Worm (Caenorhabditis elegans) whole organism, L3 larva: ENCODE data around the gene rbbp-5.

Experiments
- ceh-16 ChIP-seq: sonication (generic microtip); optimal IDR thresholded peaks from 2 replicates; lab custom pipeline; 2017; ENCODE audit warnings: missing biosample characterization, missing genetic modification characterization
- nhr-76 ChIP-seq: fragments of 150-350 bp; sonication (generic microtip); optimal IDR thresholded peaks from 5 replicates; lab custom pipeline; 2014; ENCODE audit warnings: missing biosample characterization, missing genetic modification characterization
- snpc-4 ChIP-seq: fragments of 150-350 bp; optimal IDR thresholded peaks from 2 replicates; lab custom pipeline; 2014; ENCODE audit warnings: missing biosample characterization, missing genetic modification characterization
- unc-62 ChIP-seq: fragments of 150-350 bp; sonication (generic microtip); optimal IDR thresholded peaks from 4 replicates; lab custom pipeline; 2014; ENCODE audit warnings: missing biosample characterization, missing genetic modification reagents, missing genetic modification characterization

DNA sequence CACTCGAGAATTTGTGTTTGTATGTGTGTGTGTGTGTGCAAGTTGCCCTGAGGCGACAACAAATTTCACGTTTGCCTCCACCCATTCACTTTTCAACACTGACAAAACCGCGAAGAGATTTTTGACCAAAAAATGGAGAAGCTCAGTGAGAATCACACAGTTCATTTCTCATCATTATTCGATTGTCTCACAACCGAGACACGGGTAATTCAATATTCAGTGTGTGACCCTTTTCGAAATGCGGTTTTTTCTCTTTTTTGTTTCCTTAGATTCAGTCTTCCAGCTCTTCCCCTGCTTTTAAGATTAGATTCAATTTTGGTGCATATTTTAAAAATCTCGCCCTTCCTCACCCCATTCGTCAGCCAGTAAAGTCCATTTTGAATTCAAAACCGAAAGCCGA lies 41.9 kb downstream of the rbbp-5 start:
- TF ChIP-seq unc-62 (GFP tag; lab: Kevin White, UChicago), result no peak
- TF ChIP-seq snpc-4 (tag; lab: Kevin White, UChicago), result no peak
- TF ChIP-seq ceh-16, result no peak
- TF ChIP-seq nhr-76 (tag; lab: Kevin White, UChicago), result no peak
